Worm (Caenorhabditis elegans) whole organism, L2 larva: ENCODE data around the gene F31E8.4.

Source experiments
- C34F6.9 ChIP-seq: fragments of 150-350 bp; optimal IDR thresholded peaks from 2 replicates; lab custom pipeline; 2014; ENCODE audit warnings: missing biosample characterization, missing genetic modification characterization
- F13H6.1 ChIP-seq: sonication (generic microtip); optimal IDR thresholded peaks from 2 replicates; lab custom pipeline; 2016; ENCODE audit warnings: missing genetic modification characterization, missing compliant biosample characterization
- ZK546.5 ChIP-seq: sonication (generic microtip); optimal IDR thresholded peaks from 2 replicates; lab custom pipeline; 2017; ENCODE audit warnings: missing biosample characterization, missing genetic modification characterization
- alr-1 ChIP-seq: fragments of 150-350 bp; optimal IDR thresholded peaks from 2 replicates; lab custom pipeline; 2014; ENCODE audit warnings: missing biosample characterization, missing genetic modification characterization
- crh-2 ChIP-seq: sonication (generic microtip); optimal IDR thresholded peaks from 2 replicates; lab custom pipeline; 2017; ENCODE audit warnings: missing biosample characterization, missing genetic modification characterization
- dmd-4 ChIP-seq: sonication (generic microtip); optimal IDR thresholded peaks from 2 replicates; lab custom pipeline; 2017; ENCODE audit warnings: missing biosample characterization, missing genetic modification characterization
- elt-1 ChIP-seq: fragments of 150-350 bp; optimal IDR thresholded peaks from 2 replicates; lab custom pipeline; 2014; ENCODE audit warnings: missing biosample characterization, missing genetic modification characterization
- elt-3 ChIP-seq: sonication (generic microtip); optimal IDR thresholded peaks from 2 replicates; lab custom pipeline; 2017; ENCODE audit warnings: missing biosample characterization, missing genetic modification characterization
- fos-1 ChIP-seq: fragments of 150-350 bp; optimal IDR thresholded peaks from 2 replicates; lab custom pipeline; 2014; ENCODE audit warnings: missing biosample characterization, missing genetic modification characterization
- gmeb-1 ChIP-seq: fragments of 150-350 bp; optimal IDR thresholded peaks from 2 replicates; lab custom pipeline; 2014; ENCODE audit warnings: missing biosample characterization, missing genetic modification characterization
- lin-39 ChIP-seq: fragments of 150-350 bp; optimal IDR thresholded peaks from 2 replicates; lab custom pipeline; 2014; ENCODE audit warnings: missing biosample characterization, missing genetic modification reagents, missing genetic modification characterization
- lsy-2 ChIP-seq, 2 experiments: fragments of 150-350 bp in 1 of 2; sonication (generic microtip) in 1 of 2; optimal IDR thresholded peaks; 2 replicates each; lab custom pipeline; 2014 to 2017; ENCODE audit warnings: missing biosample characterization in 2 of 2, missing genetic modification characterization in 2 of 2
- mab-5 ChIP-seq: fragments of 150-350 bp; optimal IDR thresholded peaks from 2 replicates; lab custom pipeline; 2014; ENCODE audit warnings: missing biosample characterization, missing genetic modification characterization
- mbf-1 ChIP-seq: sonication (generic microtip); optimal IDR thresholded peaks from 2 replicates; lab custom pipeline; 2017; ENCODE audit warnings: missing biosample characterization, missing genetic modification characterization
- mdl-1 ChIP-seq, 2 experiments: fragments of 150-350 bp in 1 of 2; sonication (generic microtip) in 1 of 2; optimal IDR thresholded peaks; 2 replicates each; lab custom pipeline; 2017; ENCODE audit warnings: missing biosample characterization in 2 of 2, missing genetic modification characterization in 2 of 2
- nhr-10 ChIP-seq: sonication (generic microtip); optimal IDR thresholded peaks from 2 replicates; lab custom pipeline; 2017; ENCODE audit warnings: missing biosample characterization, missing genetic modification characterization
- nhr-11 ChIP-seq: fragments of 150-350 bp; optimal IDR thresholded peaks from 2 replicates; lab custom pipeline; 2014; ENCODE audit warnings: missing biosample characterization, missing genetic modification characterization
- nhr-12 ChIP-seq: fragments of 150-350 bp; optimal IDR thresholded peaks from 2 replicates; lab custom pipeline; 2014; ENCODE audit warnings: missing biosample characterization, missing genetic modification characterization
- nhr-129 ChIP-seq: fragments of 150-350 bp; optimal IDR thresholded peaks from 2 replicates; lab custom pipeline; 2014; ENCODE audit warnings: missing biosample characterization, missing genetic modification characterization
- nhr-23 ChIP-seq: fragments of 150-350 bp; optimal IDR thresholded peaks from 2 replicates; lab custom pipeline; 2014; ENCODE audit warnings: missing biosample characterization, missing genetic modification reagents, missing genetic modification characterization
- nhr-25 ChIP-seq: fragments of 150-350 bp; sonication (generic microtip); optimal IDR thresholded peaks from 3 replicates; lab custom pipeline; 2014; ENCODE audit warnings: missing biosample characterization, missing genetic modification characterization
- nhr-6 ChIP-seq: fragments of 150-350 bp; optimal IDR thresholded peaks from 2 replicates; lab custom pipeline; 2014; ENCODE audit warnings: missing biosample characterization, missing genetic modification characterization
- nhr-77 ChIP-seq: fragments of 150-350 bp; optimal IDR thresholded peaks from 2 replicates; lab custom pipeline; 2014; ENCODE audit warnings: missing biosample characterization, missing genetic modification characterization
- sem-4 ChIP-seq: fragments of 150-350 bp; optimal IDR thresholded peaks from 2 replicates; lab custom pipeline; 2014; ENCODE audit warnings: missing biosample characterization, missing genetic modification reagents, missing genetic modification characterization
- skn-1 ChIP-seq: sonication (generic microtip); optimal IDR thresholded peaks from 2 replicates; lab custom pipeline; 2017; ENCODE audit warnings: missing biosample characterization, missing genetic modification characterization
- sma-9 ChIP-seq, 2 experiments: fragments of 150-350 bp in 1 of 2; sonication (generic microtip) in 1 of 2; optimal IDR thresholded peaks; 2 replicates each; lab custom pipeline; 2014 to 2016; ENCODE audit warnings: missing genetic modification characterization in 2 of 2, mild to moderate bottlenecking in 1 of 2, missing biosample characterization in 1 of 2, missing compliant biosample characterization in 1 of 2, missing genetic modification reagents in 1 of 2, moderate library complexity in 1 of 2
- unc-39 ChIP-seq: fragments of 150-350 bp; optimal IDR thresholded peaks from 2 replicates; lab custom pipeline; 2014; ENCODE audit warnings: missing biosample characterization, missing genetic modification characterization
- unc-55 ChIP-seq: fragments of 150-350 bp; sonication (generic microtip); optimal IDR thresholded peaks from 3 replicates; lab custom pipeline; 2014; ENCODE audit warnings: missing biosample characterization, missing genetic modification reagents, missing genetic modification characterization
- zag-1 ChIP-seq: fragments of 150-350 bp; optimal IDR thresholded peaks from 2 replicates; lab custom pipeline; 2014; ENCODE audit warnings: missing biosample characterization, missing genetic modification characterization
- ztf-11 ChIP-seq: sonication (generic microtip); optimal IDR thresholded peaks from 2 replicates; lab custom pipeline; 2017; ENCODE audit warnings: missing biosample characterization, missing genetic modification characterization
- ztf-4 ChIP-seq: fragments of 150-350 bp; optimal IDR thresholded peaks from 2 replicates; lab custom pipeline; 2014; ENCODE audit warnings: missing biosample characterization, missing genetic modification characterization

Gene F31E8.4

ce11 chrII:6833781-6834339 lies 33.9 kb upstream of the F31E8.4 start (continued):
- TF ChIP-seq nhr-10 (no peak), lsy-2 (tag; optimal IDR thresholded peaks at IDR 0.05; lab: Kevin White, UChicago) (peak in 1 of 2 experiments; percentile 9), mbf-1 (tag; lab: Kevin White, UChicago) (no peak), crh-2 (tag; lab: Kevin White, UChicago) (peak; percentile 75), mdl-1 (tag; optimal IDR thresholded peaks at IDR 0.05; lab: Kevin White, UChicago) (no peak), sma-9 (GFP tag; optimal IDR thresholded peaks at IDR 0.05; lab: Kevin White, UChicago) (peak; percentile 31), sma-9 (tag; optimal IDR thresholded peaks at IDR 0.05; lab: Kevin White, UChicago) (no peak), elt-1 (tag; lab: Kevin White, UChicago) (no peak), nhr-11 (tag; lab: Kevin White, UChicago) (no peak), gmeb-1 (tag; lab: Kevin White, UChicago) (no peak), F13H6.1 (peak; percentile 62), ztf-4 (tag; lab: Kevin White, UChicago) (no peak), nhr-6 (tag; lab: Kevin White, UChicago) (no peak), C34F6.9 (peak; percentile 5), nhr-23 (tag; lab: Kevin White, UChicago) (no peak), dmd-4 (tag; lab: Kevin White, UChicago) (no peak), lin-39 (tag; lab: Kevin White, UChicago) (no peak), alr-1 (tag; lab: Kevin White, UChicago) (no peak), skn-1 (tag; lab: Kevin White, UChicago) (no peak), nhr-129 (tag; lab: Kevin White, UChicago) (peak; percentile 74), sem-4 (no peak), nhr-77 (tag; lab: Kevin White, UChicago) (no peak), unc-39 (tag; lab: Kevin White, UChicago) (no peak)

DNA sequence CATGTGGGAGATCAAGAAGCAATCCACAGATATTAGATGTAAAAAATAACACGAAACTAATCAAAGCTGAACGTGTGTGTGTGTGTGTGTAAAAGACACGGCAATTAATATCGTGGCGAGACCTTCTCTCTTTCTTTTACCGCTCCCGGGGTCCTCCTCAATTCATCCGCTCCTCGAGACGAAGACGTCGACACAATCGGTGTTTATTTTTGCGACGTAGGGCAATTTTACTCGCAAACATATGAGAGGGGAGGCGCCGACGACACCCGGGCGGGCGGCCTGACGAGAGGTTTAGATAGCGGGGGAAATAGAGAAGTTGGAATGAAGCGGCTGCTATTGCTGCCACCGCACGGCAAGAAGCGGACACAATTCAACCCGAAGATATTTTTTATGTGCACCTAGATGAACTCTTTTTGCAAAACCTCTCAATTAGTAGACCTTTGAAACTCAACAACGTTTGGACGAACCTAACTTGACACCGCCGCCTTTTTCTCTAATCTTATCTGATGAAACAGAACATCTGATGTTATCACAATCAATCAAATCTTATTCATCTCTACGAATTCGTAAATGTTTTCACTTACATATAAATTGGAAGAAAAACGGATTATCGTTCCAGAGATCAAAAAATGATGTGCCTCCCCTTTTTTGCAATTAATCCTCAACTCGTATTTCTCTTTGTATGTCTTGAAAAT lies 32.9 kb upstream of the F31E8.4 start:
- TF ChIP-seq elt-1 (tag; lab: Kevin White, UChicago) = peak; percentile 81
- TF ChIP-seq mab-5 (tag; lab: Kevin White, UChicago) = no peak
- TF ChIP-seq mdl-1 (tag; optimal IDR thresholded peaks at IDR 0.05; lab: Kevin White, UChicago) = no peak
- peak; percentile 27 for TF ChIP-seq sma-9 (GFP tag; optimal IDR thresholded peaks at IDR 0.05; lab: Kevin White, UChicago)
- TF ChIP-seq sma-9 (tag; optimal IDR thresholded peaks at IDR 0.05; lab: Kevin White, UChicago) = no peak
- no peak for TF ChIP-seq nhr-12
- peak; percentile 12 for TF ChIP-seq nhr-25 (tag; lab: Kevin White, UChicago)
- TF ChIP-seq ZK546.5 (tag; lab: Kevin White, UChicago) = no peak
- TF ChIP-seq F13H6.1 = peak; percentile 30

DNA sequence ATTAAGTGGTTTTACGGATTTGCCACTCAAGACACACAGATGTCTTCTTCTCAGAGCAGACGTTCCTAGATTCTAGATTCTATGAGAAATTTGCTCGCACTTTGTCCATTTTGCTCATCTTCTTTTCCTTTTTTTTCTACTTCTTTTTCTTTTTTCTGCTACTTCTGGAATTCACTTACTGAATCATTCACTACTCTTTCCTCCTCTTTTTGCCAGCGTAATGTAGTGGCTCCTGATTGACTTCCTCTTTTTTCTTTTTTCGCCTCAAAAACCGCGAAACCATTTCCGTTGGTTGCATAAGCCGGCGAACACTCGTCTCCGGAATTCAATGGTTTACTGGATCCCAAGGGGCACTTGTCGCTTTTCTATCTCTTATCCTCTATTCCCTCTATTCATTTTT lies 32.3 kb upstream of the F31E8.4 start:
- no peak for TF ChIP-seq alr-1 (tag; lab: Kevin White, UChicago)
- no peak for TF ChIP-seq elt-3
- TF ChIP-seq ztf-11 (tag; lab: Kevin White, UChicago) = no peak
- no peak for TF ChIP-seq nhr-129 (tag; lab: Kevin White, UChicago)
- no peak for TF ChIP-seq mbf-1 (tag; lab: Kevin White, UChicago)
- no peak for TF ChIP-seq C34F6.9
- no peak for TF ChIP-seq dmd-4 (tag; lab: Kevin White, UChicago)
- TF ChIP-seq lsy-2 (tag; optimal IDR thresholded peaks at IDR 0.05; lab: Kevin White, UChicago) = no peak
- TF ChIP-seq nhr-10 = no peak

ce11 chrII:6831531-6832201 lies 31.7 kb upstream of the F31E8.4 start:
- TF ChIP-seq nhr-129 (tag; lab: Kevin White, UChicago) = peak; percentile 41
- peak; percentile 4 for TF ChIP-seq F13H6.1
- no peak for TF ChIP-seq mab-5 (tag; lab: Kevin White, UChicago)
- no peak for TF ChIP-seq unc-55
- no peak for TF ChIP-seq sma-9 (GFP tag; optimal IDR thresholded peaks at IDR 0.05; lab: Kevin White, UChicago)
- TF ChIP-seq sma-9 (tag; optimal IDR thresholded peaks at IDR 0.05; lab: Kevin White, UChicago) = no peak
- TF ChIP-seq zag-1 (tag; lab: Kevin White, UChicago) = no peak
- peak in 1 of 2 experiments; percentile 4 for TF ChIP-seq mdl-1 (tag; optimal IDR thresholded peaks at IDR 0.05; lab: Kevin White, UChicago)
- peak; percentile 29 for TF ChIP-seq fos-1 (tag; lab: Kevin White, UChicago)
